Fruit fly (Drosophila melanogaster): ENCODE data around the gene Cpr65Ax2.

The Cpr65Ax2 gene

DNA sequence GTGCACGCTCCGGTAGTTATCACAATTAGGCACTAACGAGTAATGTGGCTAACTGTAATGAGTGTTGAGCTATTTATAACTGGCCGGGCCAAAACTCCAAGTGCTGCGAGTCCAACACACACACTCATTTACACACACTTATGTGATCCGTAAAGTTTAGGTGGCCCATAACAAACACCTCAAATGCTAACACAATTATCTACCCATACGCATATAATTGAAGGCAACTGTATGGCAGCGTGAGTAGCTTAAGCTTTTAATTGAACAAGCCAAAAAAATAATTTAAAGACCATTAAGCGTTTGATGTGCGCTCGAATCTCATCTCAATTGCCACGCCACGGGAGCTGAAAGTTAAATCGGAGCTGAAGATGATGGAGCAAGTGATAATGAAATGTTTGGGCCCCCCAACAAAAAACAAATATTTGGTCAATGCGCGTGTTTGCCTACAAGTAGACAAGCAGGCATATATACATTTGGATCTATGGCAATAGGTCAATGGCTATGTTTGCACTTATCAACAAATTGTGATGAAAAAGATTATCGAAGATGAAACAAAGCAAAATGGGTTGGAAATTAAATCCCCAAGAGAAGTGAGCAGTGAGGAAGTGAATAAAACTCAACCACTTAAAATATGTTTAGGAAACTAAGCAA, 10.6 kb downstream of the Cpr65Ax2 start, which contains the start of gene Cpr65Av (continued):
- no peak for TF ChIP-seq Drgx (GFP tag; IDR thresholded peaks at IDR 0.05)
- no peak for TF ChIP-seq Myb (GFP tag; optimal IDR thresholded peaks at IDR 0.05)
- TF ChIP-seq lilli (GFP tag; optimal IDR thresholded peaks at IDR 0.05) = no peak
- no peak for TF ChIP-seq Trl (optimal IDR thresholded peaks at IDR 0.05)
- no peak for TF ChIP-seq Trl (GFP tag; optimal IDR thresholded peaks at IDR 0.05)
- TF ChIP-seq Ets97D (GFP tag; optimal IDR thresholded peaks at IDR 0.05) = no peak
- no peak for TF ChIP-seq CG30403 (GFP tag; optimal IDR thresholded peaks at IDR 0.05)
- TF ChIP-seq CG3847 (GFP tag; IDR thresholded peaks at IDR 0.05) = no peak
- TF ChIP-seq tin (GFP tag; optimal IDR thresholded peaks at IDR 0.05) = no peak
- no peak for TF ChIP-seq CG30020 (tag; optimal IDR thresholded peaks at IDR 0.05)
- TF ChIP-seq hth (optimal IDR thresholded peaks at IDR 0.05) = no peak
- TF ChIP-seq odd (GFP tag; optimal IDR thresholded peaks at IDR 0.05) = peak; percentile 33
- no peak for TF ChIP-seq CG6175 (GFP tag; IDR thresholded peaks at IDR 0.05)
- TF ChIP-seq CG10209 (GFP tag; optimal IDR thresholded peaks at IDR 0.05) = peak; percentile 10
- no peak for TF ChIP-seq disco-r (GFP tag; optimal IDR thresholded peaks at IDR 0.05)
- TF ChIP-seq slou (GFP tag; optimal IDR thresholded peaks at IDR 0.05) = no peak
- no peak for TF ChIP-seq fru (optimal IDR thresholded peaks at IDR 0.05)
- no peak for TF ChIP-seq CG31224 (GFP tag; IDR thresholded peaks at IDR 0.05)
- no peak for TF ChIP-seq fd102C (GFP tag; optimal IDR thresholded peaks at IDR 0.05)
- no peak for TF ChIP-seq phol (tag; optimal IDR thresholded peaks at IDR 0.05)
- TF ChIP-seq ERR (GFP tag; optimal IDR thresholded peaks at IDR 0.05) = no peak
- TF ChIP-seq NK7.1 (GFP tag; optimal IDR thresholded peaks at IDR 0.05) = no peak
- peak in 1 of 2 experiments; percentile 33 for TF ChIP-seq Hr78 (GFP tag; optimal IDR thresholded peaks at IDR 0.05)
- no peak for TF ChIP-seq CG34224 (GFP tag; IDR thresholded peaks at IDR 0.05; ENCODE audit: partially characterized antibody)
- TF ChIP-seq CG6854 (GFP tag; optimal IDR thresholded peaks at IDR 0.05) = no peak
- TF ChIP-seq corto (GFP tag; optimal IDR thresholded peaks at IDR 0.05) = no peak
- TF ChIP-seq Hr39 (optimal IDR thresholded peaks at IDR 0.05) = no peak
- TF ChIP-seq CG2875 (GFP tag; optimal IDR thresholded peaks at IDR 0.05) = peak; percentile 37
- TF ChIP-seq CG8765 (GFP tag; IDR thresholded peaks at IDR 0.05) = no peak
- no peak for TF ChIP-seq CG14667 (GFP tag; IDR thresholded peaks at IDR 0.05)
- no peak for TF ChIP-seq CG14441 (GFP tag; IDR thresholded peaks at IDR 0.05)
- TF ChIP-seq B-H1 (GFP tag; IDR thresholded peaks at IDR 0.05) = no peak
- TF ChIP-seq Doc2 (GFP tag; IDR thresholded peaks at IDR 0.05) = no peak
- TF ChIP-seq CG9817 (tag; optimal IDR thresholded peaks at IDR 0.05) = no peak
- TF ChIP-seq CG16863 (GFP tag; optimal IDR thresholded peaks at IDR 0.05) = no peak
- no peak for TF ChIP-seq CG7372 (GFP tag; IDR thresholded peaks at IDR 0.05)
- TF ChIP-seq B-H2 (GFP tag; optimal IDR thresholded peaks at IDR 0.05) = no peak
- TF ChIP-seq insv (GFP tag; optimal IDR thresholded peaks at IDR 0.05) = no peak
- no peak for TF ChIP-seq vnd (GFP tag; IDR thresholded peaks at IDR 0.05; ENCODE audit: partially characterized antibody)
- TF ChIP-seq NFAT (GFP tag; IDR thresholded peaks at IDR 0.05) = no peak
- TF ChIP-seq Rfx (GFP tag; IDR thresholded peaks at IDR 0.05) = no peak
- TF ChIP-seq CG12071 (GFP tag; optimal IDR thresholded peaks at IDR 0.05) = peak; percentile 17
- TF ChIP-seq CG10366 (GFP tag; IDR thresholded peaks at IDR 0.05) = no peak
- no peak for TF ChIP-seq ato (GFP tag; IDR thresholded peaks at IDR 0.05; ENCODE audit: partially characterized antibody)
- no peak for TF ChIP-seq CG42726 (GFP tag; IDR thresholded peaks at IDR 0.05; ENCODE audit: partially characterized antibody)
- no peak for TF ChIP-seq Atf6 (GFP tag; IDR thresholded peaks at IDR 0.05)
- peak; percentile 62 for TF ChIP-seq ATbp (GFP tag; optimal IDR thresholded peaks at IDR 0.05)
- TF ChIP-seq vfl (GFP tag; optimal IDR thresholded peaks at IDR 0.05) = no peak
- TF ChIP-seq CG13894 (tag; optimal IDR thresholded peaks at IDR 0.05) = no peak
- TF ChIP-seq CG33213 (GFP tag; optimal IDR thresholded peaks at IDR 0.05) = no peak
- no peak for TF ChIP-seq sisA (GFP tag; IDR thresholded peaks at IDR 0.05)
- no peak for TF ChIP-seq Side (GFP tag; optimal IDR thresholded peaks at IDR 0.05)
- TF ChIP-seq abd-A (tag; optimal IDR thresholded peaks at IDR 0.05) = no peak
